Worm (Caenorhabditis elegans) whole organism, midembryonic: ENCODE measurements around the gene T20D4.11.
"Not testable (repeated sequence)": the region's sequence is repeated elsewhere in the genome, so short reads cannot be mapped to it uniquely, and the experiment has no call there.

Experiments
- T22C8.4 ChIP-seq: fragments of 200-800 bp; sonication (Bioruptor generic); IDR thresholded peaks from 2 replicates; pipeline ENCODE4 v1.3.6; 2022; ENCODE audit warnings: missing genetic modification characterization, missing compliant biosample characterization
- cog-1 ChIP-seq: sonication (generic microtip); optimal IDR thresholded peaks from 2 replicates; lab custom pipeline; 2016; ENCODE audit warnings: missing genetic modification characterization, missing compliant biosample characterization
- flt-1 ChIP-seq: fragments of 200-800 bp; sonication (Bioruptor generic); IDR thresholded peaks from 2 replicates; pipeline ENCODE4 v1.3.6; 2022; ENCODE audit warnings: missing genetic modification characterization, missing compliant biosample characterization
- klf-2 ChIP-seq: fragments of 200-800 bp; sonication (Bioruptor generic); conservative IDR thresholded peaks from 2 replicates; pipeline ENCODE4 v1.3.6; 2022; ENCODE audit warnings: missing genetic modification reagents, missing genetic modification characterization, missing compliant biosample characterization
- med-1 ChIP-seq: sonication (generic microtip); optimal IDR thresholded peaks from 2 replicates; lab custom pipeline; 2017; ENCODE audit warnings: missing genetic modification characterization, mild to moderate bottlenecking, missing compliant biosample characterization, antibody characterized with exemption, missing genetic modification reagents; ENCODE audit not compliant: insufficient read depth
- ref-1 ChIP-seq: fragments of 200-800 bp; sonication (Bioruptor generic); conservative IDR thresholded peaks from 2 replicates; pipeline ENCODE4 v1.3.6; 2022; ENCODE audit warnings: missing genetic modification reagents, missing genetic modification characterization, missing compliant biosample characterization
- tab-1 ChIP-seq: fragments of 200-800 bp; sonication (Bioruptor generic); IDR thresholded peaks from 2 replicates; pipeline ENCODE4 v1.3.6; 2022; ENCODE audit warnings: missing genetic modification characterization, missing compliant biosample characterization
- ztf-23 ChIP-seq: fragments of 200-800 bp; sonication (Bioruptor generic); IDR thresholded peaks from 2 replicates; pipeline ENCODE4 v1.3.6; 2022; ENCODE audit warnings: missing genetic modification reagents, missing genetic modification characterization, missing compliant biosample characterization
- ztf-29 ChIP-seq: fragments of 200-800 bp; sonication (Bioruptor generic); IDR thresholded peaks from 2 replicates; pipeline ENCODE4 v1.3.6; 2022; ENCODE audit warnings: missing genetic modification reagents, missing genetic modification characterization, missing compliant biosample characterization

The T20D4.11 gene

DNA sequence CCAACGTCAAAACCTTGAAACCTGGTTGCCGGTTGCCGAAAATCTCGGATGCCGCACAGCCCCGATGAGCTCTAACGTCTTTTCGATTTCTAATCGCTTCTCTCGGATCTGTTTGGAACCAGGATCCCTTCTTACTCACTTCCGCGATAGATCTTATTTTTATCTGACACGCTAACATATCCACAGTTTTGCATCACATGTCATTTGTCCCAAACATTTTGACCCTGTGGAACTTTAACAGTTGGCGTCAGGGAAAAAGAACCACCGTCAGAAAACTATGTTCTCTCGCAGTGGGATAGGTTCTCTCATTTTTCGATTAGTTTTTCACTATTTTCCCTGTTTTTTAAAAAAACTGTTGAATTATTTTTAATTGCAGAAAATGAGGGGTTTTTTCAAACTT is at the start of gene T20D4.11:
TSS of gene T20D4.11 (plus strand) at position 377 of the 400 bp plus-strand sequence.
- TF ChIP-seq flt-1 (GFP tag; lab: Robert Waterston, UW): no peak

DNA sequence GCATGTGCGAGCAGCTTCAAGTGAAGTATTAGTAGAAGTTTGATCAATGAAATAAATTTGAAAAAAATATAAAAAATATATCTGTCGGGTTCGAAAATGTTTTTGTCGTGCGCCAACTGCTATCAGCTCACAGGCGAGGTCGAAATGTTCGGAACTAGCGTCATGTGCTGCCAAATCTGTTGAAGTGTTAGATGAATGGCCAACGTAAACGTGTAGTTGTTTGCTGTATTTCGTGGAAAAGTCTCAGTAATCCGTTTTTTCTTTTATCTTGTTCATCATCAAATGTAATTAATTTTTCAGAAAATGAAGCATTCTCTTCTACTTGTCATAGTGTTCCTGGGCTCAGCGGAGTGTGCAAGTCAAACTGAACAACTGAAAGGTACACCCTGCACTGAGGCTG is 48.6 kb upstream of the T20D4.11 start, which contains the start of gene C17B7.15:
TSS of gene C17B7.15 (plus strand) at position 301 of the 400 bp plus-strand sequence.
- no peak for TF ChIP-seq med-1 (GFP tag; lab: Kevin White, UChicago)
- TF ChIP-seq ztf-23: no peak
- no peak for TF ChIP-seq klf-2 (GFP tag; lab: Robert Waterston, UW)
- no peak for TF ChIP-seq cog-1 (tag; lab: Kevin White, UChicago)
- TF ChIP-seq T22C8.4 (GFP tag; lab: Robert Waterston, UW): no peak
- no peak for TF ChIP-seq tab-1 (GFP tag; lab: Robert Waterston, UW)
- no peak for TF ChIP-seq ztf-29 (GFP tag; lab: Robert Waterston, UW)
- no peak for TF ChIP-seq flt-1 (GFP tag; lab: Robert Waterston, UW)
- no peak for TF ChIP-seq ref-1

DNA sequence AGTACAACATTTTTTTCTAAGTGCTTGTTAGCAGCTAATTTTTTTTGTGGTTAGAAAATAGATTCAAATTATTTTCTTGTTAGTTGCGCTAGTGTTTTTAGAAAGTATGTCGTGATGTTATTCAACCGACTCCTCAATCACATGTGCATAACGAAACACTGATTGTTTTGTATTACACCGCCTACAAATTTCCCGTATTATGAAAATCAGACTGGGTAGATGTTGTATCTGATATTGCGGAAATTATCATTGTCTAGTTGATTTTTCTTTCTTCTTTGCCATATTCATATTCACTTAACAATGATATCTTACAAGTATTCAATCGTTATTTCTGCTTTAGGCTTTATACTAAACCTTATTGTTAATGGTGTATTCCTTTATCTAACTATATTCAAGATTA is 47.2 kb upstream of the T20D4.11 start, which contains the start of gene str-63:
TSS of gene str-63 (plus strand) at position 301 of the 400 bp plus-strand sequence.
- no peak for TF ChIP-seq klf-2 (GFP tag; lab: Robert Waterston, UW)
- TF ChIP-seq ztf-23: no peak
- TF ChIP-seq tab-1 (GFP tag; lab: Robert Waterston, UW): no peak

DNA sequence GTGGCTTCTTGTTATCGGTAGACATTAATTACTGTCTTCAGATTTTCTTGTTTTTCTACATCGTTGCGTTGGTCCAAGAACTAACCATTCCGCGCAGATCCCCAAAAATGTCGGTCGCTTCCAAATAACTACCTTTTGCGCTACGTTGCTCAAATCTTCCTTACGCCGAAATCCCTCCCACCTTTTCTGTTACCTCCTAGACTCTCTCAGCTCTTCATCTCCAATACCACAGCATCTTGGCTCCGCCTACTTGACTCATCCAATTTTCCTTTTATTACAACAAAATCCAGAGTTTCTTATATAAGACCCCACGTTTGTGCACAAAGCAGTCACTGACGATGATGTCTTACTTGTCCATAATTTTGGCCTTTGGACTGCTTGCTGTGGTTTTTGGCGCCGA is 45.6 kb upstream of the T20D4.11 start, which contains the start of gene C17B7.12:
TSS of gene C17B7.12 (plus strand) at position 301 of the 400 bp plus-strand sequence.
- TF ChIP-seq flt-1 (GFP tag; lab: Robert Waterston, UW) (no peak), med-1 (GFP tag; lab: Kevin White, UChicago) (no peak), T22C8.4 (GFP tag; lab: Robert Waterston, UW) (no peak), tab-1 (GFP tag; lab: Robert Waterston, UW) (no peak), ref-1 (no peak), ztf-29 (GFP tag; lab: Robert Waterston, UW) (no peak), klf-2 (GFP tag; lab: Robert Waterston, UW) (no peak), ztf-23 (no peak), cog-1 (tag; lab: Kevin White, UChicago) (no peak)

DNA sequence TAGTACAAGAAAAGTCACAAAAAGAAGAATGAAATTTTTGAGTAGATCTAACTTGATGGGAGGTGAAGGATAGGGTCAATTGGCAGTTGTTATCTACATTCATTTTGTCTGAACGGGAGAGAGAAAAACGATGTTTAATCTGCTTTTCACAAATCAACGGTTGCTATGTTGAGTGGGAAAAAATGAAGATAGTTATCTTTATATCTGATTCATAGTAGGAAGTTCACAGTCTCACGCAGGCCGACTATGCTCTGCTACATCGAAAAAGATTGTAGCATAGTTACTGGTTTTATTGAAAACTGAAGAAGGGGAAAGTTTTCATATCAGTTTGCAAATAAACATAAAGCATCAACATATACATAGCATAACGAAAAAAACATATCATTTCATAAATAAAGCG is 42.9 kb upstream of the T20D4.11 start:
- TF ChIP-seq med-1 (GFP tag; lab: Kevin White, UChicago): no peak
- TF ChIP-seq ztf-29 (GFP tag; lab: Robert Waterston, UW): no peak
- TF ChIP-seq ztf-23: no peak
- TF ChIP-seq flt-1 (GFP tag; lab: Robert Waterston, UW): no peak

DNA sequence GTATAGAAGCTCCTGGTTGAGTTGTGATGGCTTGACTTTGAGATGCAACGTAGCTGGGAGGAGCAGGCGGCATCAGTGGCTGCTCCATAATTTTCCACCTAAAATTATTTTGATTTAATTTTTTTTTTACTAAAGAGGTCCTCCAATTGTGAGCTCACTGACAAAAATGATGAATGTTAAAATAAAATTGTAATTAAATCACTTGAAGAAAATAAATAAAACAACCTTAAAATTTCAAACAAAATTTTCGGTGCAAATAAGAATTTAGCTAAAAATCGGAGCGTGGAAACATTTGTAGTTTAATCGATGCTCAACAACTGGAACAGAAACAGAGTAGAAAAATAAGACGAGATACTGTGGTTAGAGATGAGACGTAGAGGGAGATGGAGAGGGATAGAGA is 41.4 kb upstream of the T20D4.11 start, which contains the start of gene scrm-3:
TSS of gene scrm-3 (minus strand) at position 101 of the 400 bp plus-strand sequence.
- TF ChIP-seq tab-1 (GFP tag; lab: Robert Waterston, UW) (no peak), cog-1 (tag; lab: Kevin White, UChicago) (no peak), ref-1 (no peak), ztf-23 (no peak), med-1 (GFP tag; lab: Kevin White, UChicago) (no peak), flt-1 (GFP tag; lab: Robert Waterston, UW) (no peak), klf-2 (GFP tag; lab: Robert Waterston, UW) (no peak), T22C8.4 (GFP tag; lab: Robert Waterston, UW) (no peak), ztf-29 (GFP tag; lab: Robert Waterston, UW) (no peak)

DNA sequence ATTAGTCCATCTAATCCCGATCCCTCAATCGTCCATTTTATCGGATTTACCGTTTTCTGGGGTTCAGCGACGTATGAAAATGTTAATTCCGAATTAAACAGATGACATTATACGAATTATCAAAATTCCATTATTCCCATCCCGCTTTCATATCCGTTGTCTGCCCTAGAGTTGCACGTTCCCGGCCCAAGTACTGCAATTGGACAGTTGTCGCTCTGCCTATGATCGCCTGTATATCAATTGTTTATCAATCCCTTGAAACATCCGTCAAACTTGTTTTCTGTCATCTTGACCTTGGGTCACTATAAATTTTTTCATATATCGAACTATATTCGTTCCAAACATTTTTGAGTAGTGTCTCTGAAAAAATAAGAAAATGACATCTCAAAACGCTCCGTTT is 40.2 kb upstream of the T20D4.11 start, which contains the start of gene C04E12.5:
TSS of gene C04E12.5 (plus strand) at position 301 of the 400 bp plus-strand sequence.
- no peak for TF ChIP-seq flt-1 (GFP tag; lab: Robert Waterston, UW)
- no peak for TF ChIP-seq klf-2 (GFP tag; lab: Robert Waterston, UW)
- TF ChIP-seq T22C8.4 (GFP tag; lab: Robert Waterston, UW): no peak
- no peak for TF ChIP-seq ztf-29 (GFP tag; lab: Robert Waterston, UW)
- TF ChIP-seq cog-1 (tag; lab: Kevin White, UChicago): no peak
- TF ChIP-seq tab-1 (GFP tag; lab: Robert Waterston, UW): no peak
- no peak for TF ChIP-seq ref-1
- TF ChIP-seq med-1 (GFP tag; lab: Kevin White, UChicago): no peak
- TF ChIP-seq ztf-23: no peak

DNA sequence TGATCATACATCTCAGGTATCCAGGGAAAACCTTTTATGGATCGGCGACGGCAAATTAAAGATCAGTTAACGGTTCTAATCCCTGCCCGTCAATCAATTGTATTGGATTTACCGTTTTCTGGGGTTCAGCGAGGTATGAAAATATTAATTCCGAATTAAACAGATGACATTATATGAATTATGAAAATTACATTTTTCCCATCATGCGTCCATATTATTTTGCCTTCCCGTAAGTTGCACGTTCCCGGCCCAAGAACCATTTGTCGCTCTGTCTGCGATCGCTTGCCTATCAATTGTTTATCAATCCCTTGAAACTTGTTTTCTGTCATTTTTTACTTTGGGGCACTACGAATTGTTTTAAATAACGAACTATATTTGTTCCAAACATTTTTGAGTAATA is 36.9 kb upstream of the T20D4.11 start:
- TF ChIP-seq ztf-23: no peak
- no peak for TF ChIP-seq flt-1 (GFP tag; lab: Robert Waterston, UW)
- no peak for TF ChIP-seq T22C8.4 (GFP tag; lab: Robert Waterston, UW)
- TF ChIP-seq klf-2 (GFP tag; lab: Robert Waterston, UW): no peak
- TF ChIP-seq med-1 (GFP tag; lab: Kevin White, UChicago): no peak
- no peak for TF ChIP-seq ztf-29 (GFP tag; lab: Robert Waterston, UW)
- TF ChIP-seq ref-1: no peak
- TF ChIP-seq tab-1 (GFP tag; lab: Robert Waterston, UW): no peak
- TF ChIP-seq cog-1 (tag; lab: Kevin White, UChicago): no peak

DNA sequence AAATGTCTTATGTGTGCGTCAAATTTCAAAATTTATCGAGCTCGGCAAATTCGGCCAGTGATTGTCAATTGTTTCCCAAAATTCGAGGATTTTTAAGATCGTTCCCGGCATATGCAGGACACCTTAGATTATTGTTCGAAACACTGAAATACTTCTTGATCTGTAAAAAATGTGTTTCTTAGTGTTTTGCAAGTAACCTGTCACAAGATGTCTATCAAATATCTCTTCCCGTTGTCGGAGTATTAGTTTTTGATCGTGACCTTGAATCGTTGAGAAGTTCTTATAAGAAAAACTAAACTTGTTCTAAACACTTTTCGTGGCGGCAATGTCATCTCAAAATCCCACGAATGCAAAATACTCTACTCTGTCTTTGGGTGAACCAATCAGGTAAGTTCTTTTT is 36.0 kb upstream of the T20D4.11 start, which contains the start of gene C04E12.4:
TSS of gene C04E12.4 (plus strand) at position 301 of the 400 bp plus-strand sequence.
- TF ChIP-seq flt-1 (GFP tag; lab: Robert Waterston, UW) (no peak), med-1 (GFP tag; lab: Kevin White, UChicago) (no peak), ztf-29 (GFP tag; lab: Robert Waterston, UW) (no peak), klf-2 (GFP tag; lab: Robert Waterston, UW) (no peak), tab-1 (GFP tag; lab: Robert Waterston, UW) (no peak)

DNA sequence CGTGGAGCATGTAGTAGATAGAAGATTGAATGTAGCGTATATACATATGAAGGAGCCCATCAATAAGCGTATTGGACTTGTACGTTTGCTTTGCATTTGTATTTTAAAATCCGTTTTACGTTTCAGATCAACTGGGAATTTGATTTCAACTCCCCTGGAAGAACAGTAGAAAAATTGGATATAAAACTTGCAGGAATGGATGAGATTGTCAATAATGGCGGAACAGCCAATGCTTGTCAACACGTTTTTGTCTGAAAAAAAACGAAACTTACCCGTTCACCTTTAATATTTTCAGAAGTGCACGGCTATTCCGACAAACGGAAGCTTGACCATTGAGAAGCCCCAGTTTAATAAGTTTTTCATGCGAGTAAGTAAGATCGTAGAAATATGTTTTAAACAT is 30.7 kb upstream of the T20D4.11 start, which contains the start of gene C04E12.2:
TSS of gene C04E12.2 (plus strand) at position 301 of the 400 bp plus-strand sequence.
- not testable (repeated sequence) for TF ChIP-seq tab-1 (GFP tag; lab: Robert Waterston, UW); ztf-23; klf-2 (GFP tag; lab: Robert Waterston, UW)
